Fruit fly (Drosophila melanogaster): ENCODE measurements around the gene CG7579.

The CG7579 gene

DNA sequence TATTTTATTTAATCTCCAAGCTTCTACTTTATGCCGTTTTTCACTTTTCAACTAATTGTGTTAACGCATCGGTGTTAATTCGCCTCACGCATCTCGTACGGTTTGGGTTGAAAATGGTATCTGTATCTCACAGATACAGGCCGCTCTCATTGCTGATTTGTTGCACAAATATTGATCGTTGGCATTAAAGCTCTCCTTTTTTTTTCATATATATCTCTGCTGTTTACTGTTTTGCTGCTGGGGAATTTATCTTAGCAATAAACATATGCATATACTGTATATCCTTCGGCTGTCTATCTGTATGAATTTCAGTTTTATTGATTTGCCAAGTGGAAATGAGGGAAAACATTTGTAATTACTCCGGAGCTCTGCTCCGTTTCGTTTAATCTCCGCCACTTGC is 50.6 kb downstream of the CG7579 start:
- TF ChIP-seq pan (optimal IDR thresholded peaks at IDR 0.05): no peak
- no peak for TF ChIP-seq psq (optimal IDR thresholded peaks at IDR 0.05)
- TF ChIP-seq usp (GFP tag; optimal IDR thresholded peaks at IDR 0.05): no peak
- no peak for TF ChIP-seq EcR (GFP tag; optimal IDR thresholded peaks at IDR 0.05)
- no peak for TF ChIP-seq Dll (optimal IDR thresholded peaks at IDR 0.05)

All from whole organism.